Worm (Caenorhabditis elegans) whole organism, L1 larva: ENCODE data around the gene F46C8.3.

ENCODE experiments used
- C16A3.4 ChIP-seq: fragments of 150-350 bp; optimal IDR thresholded peaks from 2 replicates; lab custom pipeline; 2014; ENCODE audit warnings: missing biosample characterization, missing genetic modification characterization
- F16B12.6 ChIP-seq: fragments of 150-350 bp; optimal IDR thresholded peaks from 2 replicates; lab custom pipeline; 2014; ENCODE audit warnings: missing biosample characterization, missing genetic modification characterization
- aha-1 ChIP-seq: fragments of 150-350 bp; optimal IDR thresholded peaks from 2 replicates; lab custom pipeline; 2014; ENCODE audit warnings: missing biosample characterization, missing genetic modification characterization
- blmp-1 ChIP-seq: fragments of 150-350 bp; optimal IDR thresholded peaks from 2 replicates; lab custom pipeline; 2014; ENCODE audit warnings: missing biosample characterization, missing genetic modification characterization
- ceh-63 ChIP-seq: fragments of 200-800 bp; sonication (Bioruptor generic); optimal IDR thresholded peaks from 2 replicates; lab custom pipeline; 2018; ENCODE audit warnings: mild to moderate bottlenecking, missing genetic modification characterization, missing compliant biosample characterization
- ceh-90 ChIP-seq: sonication (generic microtip); optimal IDR thresholded peaks from 2 replicates; lab custom pipeline; 2016; ENCODE audit warnings: missing genetic modification characterization, missing compliant biosample characterization
- efl-1 ChIP-seq, 4 experiments: fragments of 150-350 bp; optimal IDR thresholded peaks in 3 of 4; peaks in 1 of 4; 1 replicate in 1 of 4; 2 replicates in 3 of 4; lab custom pipeline; 2014; ENCODE audit warnings: missing biosample characterization in 2 of 4, missing genetic modification characterization in 2 of 4, missing genetic modification reagents in 2 of 4
- egl-13 ChIP-seq: sonication (generic microtip); optimal IDR thresholded peaks from 2 replicates; lab custom pipeline; 2016; ENCODE audit warnings: missing genotype, missing genetic modification reagents, missing genetic modification characterization, missing compliant biosample characterization
- elt-2 ChIP-seq: sonication (generic microtip); optimal IDR thresholded peaks from 2 replicates; lab custom pipeline; 2016; ENCODE audit warnings: missing genetic modification characterization, mild to moderate bottlenecking, inconsistent platforms, missing compliant biosample characterization, missing genetic modification reagents
- elt-3 ChIP-seq, 6 experiments: fragments of 150-350 bp in 1 of 6; sonication (generic microtip); optimal IDR thresholded peaks; 2 replicates each; lab custom pipeline; 2017 to 2018; ENCODE audit warnings: missing biosample characterization in 6 of 6, missing genetic modification characterization in 6 of 6, inconsistent platforms in 1 of 6
- ets-5 ChIP-seq: fragments of 200-800 bp; sonication (Bioruptor generic); IDR thresholded peaks from 2 replicates; pipeline ENCODE4 v1.3.6; 2022; ENCODE audit warnings: missing genetic modification characterization, missing compliant biosample characterization
- fkh-4 ChIP-seq: sonication (generic microtip); optimal IDR thresholded peaks from 2 replicates; lab custom pipeline; 2016; ENCODE audit warnings: missing compliant biosample characterization, missing genetic modification characterization, borderline replicate concordance
- grh-1 ChIP-seq: fragments of 200-800 bp; sonication (Bioruptor generic); IDR thresholded peaks from 2 replicates; pipeline ENCODE4 v1.3.6; 2022; ENCODE audit warnings: missing genetic modification reagents, missing genetic modification characterization, missing compliant biosample characterization
- hlh-17 ChIP-seq: fragments of 200-800 bp; sonication (Bioruptor generic); optimal IDR thresholded peaks from 2 replicates; lab custom pipeline; 2018; ENCODE audit warnings: missing genetic modification characterization, mild to moderate bottlenecking, missing compliant biosample characterization, moderate library complexity, borderline replicate concordance
- hpl-2 ChIP-seq: fragments of 150-350 bp; optimal IDR thresholded peaks from 2 replicates; lab custom pipeline; 2014; ENCODE audit warnings: missing biosample characterization, missing genetic modification reagents, missing genetic modification characterization
- isw-1 ChIP-seq: fragments of 200-800 bp; sonication (Bioruptor generic); IDR thresholded peaks from 2 replicates; pipeline ENCODE4 v1.3.6; 2022; ENCODE audit warnings: missing genetic modification characterization, missing compliant biosample characterization
- lin-13 ChIP-seq: fragments of 150-350 bp; optimal IDR thresholded peaks from 2 replicates; lab custom pipeline; 2014; ENCODE audit warnings: missing biosample characterization, missing genetic modification reagents, missing genetic modification characterization
- lin-15B ChIP-seq: fragments of 150-350 bp; sonication (generic microtip); optimal IDR thresholded peaks from 3 replicates; lab custom pipeline; 2014; ENCODE audit warnings: missing biosample characterization, missing genetic modification characterization
- mab-9 ChIP-seq: fragments of 200-800 bp; sonication (Bioruptor generic); IDR thresholded peaks from 2 replicates; pipeline ENCODE4 v1.3.6; 2022; ENCODE audit warnings: missing genetic modification reagents, missing genetic modification characterization, missing compliant biosample characterization
- nhr-19 ChIP-seq: fragments of 200-800 bp; sonication (Bioruptor generic); conservative IDR thresholded peaks from 2 replicates; pipeline ENCODE4 v1.3.6; 2022; ENCODE audit warnings: missing genetic modification characterization, missing compliant biosample characterization
- nhr-237 ChIP-seq: fragments of 150-350 bp; optimal IDR thresholded peaks from 2 replicates; lab custom pipeline; 2014; ENCODE audit warnings: missing biosample characterization, missing genetic modification characterization
- nhr-28 ChIP-seq: fragments of 150-350 bp; optimal IDR thresholded peaks from 2 replicates; lab custom pipeline; 2014; ENCODE audit warnings: missing biosample characterization, missing genetic modification characterization
- nhr-71 ChIP-seq: sonication (generic microtip); optimal IDR thresholded peaks from 2 replicates; lab custom pipeline; 2016; ENCODE audit warnings: mild to moderate bottlenecking, missing genetic modification characterization, moderate library complexity, missing compliant biosample characterization
- nhr-76 ChIP-seq: sonication (generic microtip); optimal IDR thresholded peaks from 2 replicates; lab custom pipeline; 2017; ENCODE audit warnings: missing biosample characterization, missing genetic modification characterization
- nhr-84 ChIP-seq: sonication (generic microtip); optimal IDR thresholded peaks from 2 replicates; lab custom pipeline; 2017; ENCODE audit warnings: missing biosample characterization, missing genetic modification characterization
- nhr-85 ChIP-seq: sonication (generic microtip); peaks from one replicate; lab custom pipeline; 2016; ENCODE audit warnings: missing genetic modification characterization, inconsistent platforms, missing compliant biosample characterization
- pag-3 ChIP-seq: sonication (generic microtip); optimal IDR thresholded peaks from 2 replicates; lab custom pipeline; 2017; ENCODE audit warnings: missing genetic modification characterization, mild to moderate bottlenecking, missing compliant biosample characterization, antibody characterized with exemption, borderline replicate concordance; ENCODE audit not compliant: insufficient read depth
- pqm-1 ChIP-seq: sonication (generic microtip); optimal IDR thresholded peaks from 3 replicates; lab custom pipeline; 2017; ENCODE audit warnings: missing biosample characterization, missing genetic modification characterization
- skn-1 ChIP-seq: fragments of 150-350 bp; optimal IDR thresholded peaks from 2 replicates; lab custom pipeline; 2014; ENCODE audit warnings: missing biosample characterization, missing genetic modification characterization
- sptf-1 ChIP-seq: fragments of 150-350 bp; optimal IDR thresholded peaks from 2 replicates; lab custom pipeline; 2014; ENCODE audit warnings: missing biosample characterization, missing genetic modification characterization
- unc-62 ChIP-seq: fragments of 150-350 bp; optimal IDR thresholded peaks from 2 replicates; lab custom pipeline; 2014; ENCODE audit warnings: missing biosample characterization, missing genetic modification reagents, missing genetic modification characterization
- unc-98 ChIP-seq: fragments of 200-800 bp; sonication (Bioruptor generic); IDR thresholded peaks from 2 replicates; pipeline ENCODE4 v1.3.6; 2022; ENCODE audit warnings: missing genetic modification characterization, missing compliant biosample characterization
- xbp-1 ChIP-seq: sonication (generic microtip); optimal IDR thresholded peaks from 2 replicates; lab custom pipeline; 2016; ENCODE audit warnings: missing genetic modification characterization, missing compliant biosample characterization

The F46C8.3 gene

ce11 chrX:7553331-7553730 lies 28.0 kb downstream of the F46C8.3 start:
- TF ChIP-seq xbp-1 (tag; lab: Kevin White, UChicago) (no peak), blmp-1 (tag; lab: Kevin White, UChicago) (peak; percentile 89), fkh-4 (tag; lab: Kevin White, UChicago) (no peak), nhr-71 (tag; lab: Kevin White, UChicago) (no peak), ets-5 (GFP tag; lab: Robert Waterston, UW) (no peak)

- TF ChIP-seq egl-13 (no peak), nhr-28 (tag; lab: Kevin White, UChicago) (no peak), nhr-237 (tag; lab: Kevin White, UChicago) (no peak), ceh-63 (GFP tag; lab: Kevin White, UChicago) (no peak), hpl-2 (GFP tag; lab: Kevin White, UChicago) (no peak), nhr-76 (tag; lab: Kevin White, UChicago) (no peak), nhr-19 (no peak), nhr-85 (tag; lab: Kevin White, UChicago) (peak; percentile 55), elt-3 (tag; optimal IDR thresholded peaks at IDR 0.05; lab: Kevin White, UChicago) (peak in 1 of 6 experiments; percentile 10), efl-1 (optimal IDR thresholded peaks at IDR 0.05; lab: Kevin White, UChicago) (no peak), efl-1 (GFP tag; optimal IDR thresholded peaks at IDR 0.05 in 1 of 2; lab: Kevin White, UChicago) (no peak), F16B12.6 (tag; lab: Kevin White, UChicago) (no peak), mab-9 (GFP tag; lab: Robert Waterston, UW) (no peak)
- TF ChIP-seq, all 84 proteins: peak for 2
These were observed 29.0 kb downstream of the F46C8.3 start, which contains the start of gene F46C8.8 for ce11 chrX:7554326-7554725. Gene F46C8.8 (minus strand): TSS chrX:7554426.

DNA sequence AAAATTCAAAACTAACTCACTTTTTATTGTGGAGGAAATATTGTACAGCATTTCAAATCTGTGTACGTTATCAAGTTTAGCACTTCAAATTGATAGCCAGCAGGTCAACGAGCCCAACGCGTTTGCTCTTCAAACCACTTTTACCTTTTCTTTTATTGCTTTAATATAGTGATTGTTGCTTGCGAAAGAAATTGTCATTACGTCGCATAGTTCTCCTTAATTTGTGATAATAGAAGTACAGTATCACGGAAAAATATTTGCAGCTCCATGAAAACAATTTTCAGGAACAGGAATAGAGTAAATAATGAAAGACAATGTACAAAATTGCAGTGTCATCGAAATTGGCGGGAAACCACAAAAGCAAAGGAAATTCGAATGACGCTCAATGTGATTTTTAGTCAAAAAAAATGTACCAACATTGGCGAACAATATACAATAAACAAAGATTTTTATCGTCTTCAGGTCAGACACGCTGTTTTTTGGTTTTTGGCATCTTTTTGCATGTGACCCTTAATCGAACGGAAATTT lies 33.6 kb downstream of the F46C8.3 start, which contains the start of the genes PDB1.1 and F08C6.5:
TSS of gene PDB1.1 (minus strand) at position 158 of the 528 bp plus-strand sequence.
TSS of gene F08C6.5 (plus strand) at position 478 of the 528 bp plus-strand sequence.
- TF ChIP-seq nhr-84 (tag; lab: Kevin White, UChicago) (no peak), nhr-85 (tag; lab: Kevin White, UChicago) (no peak), isw-1 (GFP tag; lab: Robert Waterston, UW) (no peak), grh-1 (GFP tag; lab: Robert Waterston, UW) (no peak), elt-2 (peak; percentile 43)

DNA sequence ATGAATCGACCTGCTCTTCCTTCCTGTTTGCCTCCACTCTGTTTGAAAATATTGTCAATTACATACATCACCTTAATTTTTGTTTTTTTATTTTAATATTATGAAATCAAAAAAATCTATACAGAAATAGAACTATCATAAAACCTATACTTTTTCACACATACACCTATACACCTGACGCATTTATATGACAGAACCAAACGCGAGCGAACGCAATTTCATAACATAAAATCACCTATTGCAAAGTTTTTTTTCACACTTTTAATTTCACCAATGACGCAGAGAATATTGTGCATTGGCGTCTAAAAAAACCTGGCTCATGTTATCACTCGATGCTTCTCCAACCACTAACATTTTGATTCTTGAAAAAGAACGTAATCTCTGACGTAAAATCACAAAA lies 36.6 kb downstream of the F46C8.3 start:
- peak; percentile 18 for TF ChIP-seq skn-1 (tag; lab: Kevin White, UChicago)
- no peak for TF ChIP-seq lin-13 (GFP tag; lab: Kevin White, UChicago)

DNA sequence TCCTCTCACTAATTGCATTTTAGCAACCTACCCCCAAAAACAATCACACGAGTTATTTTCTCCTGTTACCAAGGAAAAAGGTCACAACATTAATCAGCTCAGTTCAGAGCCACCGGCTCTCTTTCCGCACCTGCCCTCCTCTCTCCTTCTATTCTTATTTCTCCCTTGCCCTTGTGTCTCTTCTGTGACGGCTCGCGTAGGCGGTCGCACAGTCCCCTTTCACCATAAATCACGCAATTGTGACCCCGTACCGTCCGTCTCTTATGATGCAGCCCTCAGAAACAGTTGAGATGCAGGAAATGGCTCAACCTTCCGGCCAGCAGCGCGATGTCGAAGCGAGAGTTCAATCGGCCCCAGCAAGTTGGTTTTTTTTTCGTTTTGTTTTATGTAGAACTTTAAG lies 37.3 kb downstream of the F46C8.3 start, which contains the start of gene sto-1:
TSS of gene sto-1 (plus strand) at position 200 of the 400 bp plus-strand sequence.
- no peak for TF ChIP-seq lin-15B (tag; lab: Kevin White, UChicago)
- TF ChIP-seq nhr-76 (tag; lab: Kevin White, UChicago), result no peak
- no peak for TF ChIP-seq pqm-1 (tag; lab: Kevin White, UChicago)
- no peak for TF ChIP-seq C16A3.4 (tag; lab: Kevin White, UChicago)
- no peak for TF ChIP-seq nhr-85 (tag; lab: Kevin White, UChicago)
- TF ChIP-seq unc-98 (GFP tag; lab: Robert Waterston, UW), result no peak
- TF ChIP-seq egl-13, result no peak
- TF ChIP-seq sptf-1 (tag; lab: Kevin White, UChicago), result no peak
- no peak for TF ChIP-seq unc-62
- TF ChIP-seq skn-1 (tag; lab: Kevin White, UChicago), result no peak

- TF ChIP-seq xbp-1 (tag; lab: Kevin White, UChicago) (no peak), ceh-90 (tag; lab: Kevin White, UChicago) (no peak), grh-1 (GFP tag; lab: Robert Waterston, UW) (no peak), aha-1 (tag; lab: Kevin White, UChicago) (no peak), pag-3 (tag; lab: Kevin White, UChicago) (no peak), ceh-63 (GFP tag; lab: Kevin White, UChicago) (no peak), hlh-17 (no peak)
These were observed 38.1 kb downstream of the F46C8.3 start for ce11 chrX:7563425-7563824.
